Worm (Caenorhabditis elegans) whole organism, midembryonic: Measurements from ENCODE around the gene Y47D3A.20.
A peak's percentile ranks its signal among the peaks of the same experiment; 100 is the strongest.

Experiments used
- T22C8.4 ChIP-seq: fragments of 200-800 bp; sonication (Bioruptor generic); IDR thresholded peaks from 2 replicates; pipeline ENCODE4 v1.3.6; 2022; ENCODE audit warnings: missing genetic modification characterization, missing compliant biosample characterization
- cog-1 ChIP-seq: sonication (generic microtip); optimal IDR thresholded peaks from 2 replicates; lab custom pipeline; 2016; ENCODE audit warnings: missing genetic modification characterization, missing compliant biosample characterization
- flt-1 ChIP-seq: fragments of 200-800 bp; sonication (Bioruptor generic); IDR thresholded peaks from 2 replicates; pipeline ENCODE4 v1.3.6; 2022; ENCODE audit warnings: missing genetic modification characterization, missing compliant biosample characterization
- klf-2 ChIP-seq: fragments of 200-800 bp; sonication (Bioruptor generic); conservative IDR thresholded peaks from 2 replicates; pipeline ENCODE4 v1.3.6; 2022; ENCODE audit warnings: missing genetic modification reagents, missing genetic modification characterization, missing compliant biosample characterization
- med-1 ChIP-seq: sonication (generic microtip); optimal IDR thresholded peaks from 2 replicates; lab custom pipeline; 2017; ENCODE audit warnings: missing genetic modification characterization, mild to moderate bottlenecking, missing compliant biosample characterization, antibody characterized with exemption, missing genetic modification reagents; ENCODE audit not compliant: insufficient read depth
- ref-1 ChIP-seq: fragments of 200-800 bp; sonication (Bioruptor generic); conservative IDR thresholded peaks from 2 replicates; pipeline ENCODE4 v1.3.6; 2022; ENCODE audit warnings: missing genetic modification reagents, missing genetic modification characterization, missing compliant biosample characterization
- tab-1 ChIP-seq: fragments of 200-800 bp; sonication (Bioruptor generic); IDR thresholded peaks from 2 replicates; pipeline ENCODE4 v1.3.6; 2022; ENCODE audit warnings: missing genetic modification characterization, missing compliant biosample characterization
- ztf-23 ChIP-seq: fragments of 200-800 bp; sonication (Bioruptor generic); IDR thresholded peaks from 2 replicates; pipeline ENCODE4 v1.3.6; 2022; ENCODE audit warnings: missing genetic modification reagents, missing genetic modification characterization, missing compliant biosample characterization
- ztf-29 ChIP-seq: fragments of 200-800 bp; sonication (Bioruptor generic); IDR thresholded peaks from 2 replicates; pipeline ENCODE4 v1.3.6; 2022; ENCODE audit warnings: missing genetic modification reagents, missing genetic modification characterization, missing compliant biosample characterization

Gene Y47D3A.20

ce11 chrIII:11274590-11275116 lies at the start of gene Y47D3A.20:
Y47D3A.20 (plus strand) TSS chrIII:11275066.
- TF ChIP-seq med-1 (GFP tag; lab: Kevin White, UChicago) (no peak), klf-2 (GFP tag; lab: Robert Waterston, UW) (no peak), tab-1 (GFP tag; lab: Robert Waterston, UW) (no peak), ztf-23 (GFP tag; lab: Robert Waterston, UW) (no peak), ref-1 (GFP tag; lab: Robert Waterston, UW) (no peak), flt-1 (no peak), cog-1 (no peak), T22C8.4 (GFP tag; lab: Robert Waterston, UW) (no peak), ztf-29 (no peak)

ce11 chrIII:11227025-11227424 lies 47.8 kb upstream of the Y47D3A.20 start, which contains the start of gene tbx-37:
tbx-37 (minus strand) TSS chrIII:11227125.
- TF ChIP-seq ref-1 (GFP tag; lab: Robert Waterston, UW), result no peak
- TF ChIP-seq tab-1 (GFP tag; lab: Robert Waterston, UW), result no peak
- TF ChIP-seq med-1 (GFP tag; lab: Kevin White, UChicago), result no peak
- TF ChIP-seq T22C8.4 (GFP tag; lab: Robert Waterston, UW), result no peak
- no peak for TF ChIP-seq ztf-23 (GFP tag; lab: Robert Waterston, UW)
- no peak for TF ChIP-seq klf-2 (GFP tag; lab: Robert Waterston, UW)
- TF ChIP-seq flt-1, result no peak
- TF ChIP-seq cog-1, result no peak
- TF ChIP-seq ztf-29, result no peak

- TF ChIP-seq T22C8.4 (GFP tag; lab: Robert Waterston, UW) (peak; percentile 62), klf-2 (GFP tag; lab: Robert Waterston, UW) (no peak)
These were observed 44.3 kb upstream of the Y47D3A.20 start for ce11 chrIII:11230581-11230980.

ce11 chrIII:11231408-11231807 lies 43.5 kb upstream of the Y47D3A.20 start:
- TF ChIP-seq T22C8.4 (GFP tag; lab: Robert Waterston, UW) (peak; percentile 76), flt-1 (no peak)

ce11 chrIII:11231969-11232368 lies 42.9 kb upstream of the Y47D3A.20 start, which contains the start of gene elo-8:
elo-8 (minus strand) TSS chrIII:11232069.
- TF ChIP-seq med-1 (GFP tag; lab: Kevin White, UChicago), result no peak
- no peak for TF ChIP-seq tab-1 (GFP tag; lab: Robert Waterston, UW)
- no peak for TF ChIP-seq ref-1 (GFP tag; lab: Robert Waterston, UW)
- TF ChIP-seq klf-2 (GFP tag; lab: Robert Waterston, UW), result no peak
- no peak for TF ChIP-seq flt-1
- no peak for TF ChIP-seq T22C8.4 (GFP tag; lab: Robert Waterston, UW)
- TF ChIP-seq cog-1, result no peak
- no peak for TF ChIP-seq ztf-23 (GFP tag; lab: Robert Waterston, UW)
- no peak for TF ChIP-seq ztf-29

- TF ChIP-seq klf-2 (GFP tag; lab: Robert Waterston, UW) (no peak), ztf-23 (GFP tag; lab: Robert Waterston, UW) (no peak), cog-1 (no peak), med-1 (GFP tag; lab: Kevin White, UChicago) (no peak), flt-1 (no peak), ztf-29 (no peak), tab-1 (GFP tag; lab: Robert Waterston, UW) (no peak), ref-1 (GFP tag; lab: Robert Waterston, UW) (no peak), T22C8.4 (GFP tag; lab: Robert Waterston, UW) (no peak)
These were observed 40.1 kb upstream of the Y47D3A.20 start, which contains the start of gene Y47D3A.34 for ce11 chrIII:11234742-11235141. Y47D3A.34 (minus strand) TSS chrIII:11234861.

ce11 chrIII:11236788-11237187 lies 38.1 kb upstream of the Y47D3A.20 start, which contains the start of the genes Y47D3A.14 and aakb-2:
Y47D3A.14 (minus strand) TSS chrIII:11236868.
aakb-2 (plus strand) TSS chrIII:11237143.
- TF ChIP-seq T22C8.4 (GFP tag; lab: Robert Waterston, UW), result no peak
- TF ChIP-seq ztf-23 (GFP tag; lab: Robert Waterston, UW), result peak; percentile 74
- TF ChIP-seq ref-1 (GFP tag; lab: Robert Waterston, UW), result no peak
- TF ChIP-seq klf-2 (GFP tag; lab: Robert Waterston, UW), result no peak
- no peak for TF ChIP-seq cog-1
- TF ChIP-seq flt-1, result peak; percentile 59; the same call in 1 of the 2 replicates
- no peak for TF ChIP-seq tab-1 (GFP tag; lab: Robert Waterston, UW)
- peak; percentile 58 for TF ChIP-seq med-1 (GFP tag; lab: Kevin White, UChicago)
- TF ChIP-seq ztf-29, result no peak

- TF ChIP-seq klf-2 (GFP tag; lab: Robert Waterston, UW), result no peak
- TF ChIP-seq med-1 (GFP tag; lab: Kevin White, UChicago), result no peak
- no peak for TF ChIP-seq T22C8.4 (GFP tag; lab: Robert Waterston, UW)
- no peak for TF ChIP-seq ztf-23 (GFP tag; lab: Robert Waterston, UW)
- TF ChIP-seq ztf-29, result no peak
- no peak for TF ChIP-seq ref-1 (GFP tag; lab: Robert Waterston, UW)
- TF ChIP-seq tab-1 (GFP tag; lab: Robert Waterston, UW), result no peak
- TF ChIP-seq cog-1, result no peak
- TF ChIP-seq flt-1, result no peak
These were observed 37.1 kb upstream of the Y47D3A.20 start for ce11 chrIII:11237741-11238140.

- TF ChIP-seq tab-1 (GFP tag; lab: Robert Waterston, UW), result no peak
- no peak for TF ChIP-seq ztf-23 (GFP tag; lab: Robert Waterston, UW)
- no peak for TF ChIP-seq T22C8.4 (GFP tag; lab: Robert Waterston, UW)
- no peak for TF ChIP-seq flt-1
- TF ChIP-seq ztf-29, result no peak
- no peak for TF ChIP-seq cog-1
- TF ChIP-seq ref-1 (GFP tag; lab: Robert Waterston, UW), result no peak
- no peak for TF ChIP-seq med-1 (GFP tag; lab: Kevin White, UChicago)
- TF ChIP-seq klf-2 (GFP tag; lab: Robert Waterston, UW), result no peak
These were observed 36.6 kb upstream of the Y47D3A.20 start for ce11 chrIII:11238309-11238708.

ce11 chrIII:11238790-11239189 lies 36.1 kb upstream of the Y47D3A.20 start:
- TF ChIP-seq ztf-29 (no peak), klf-2 (GFP tag; lab: Robert Waterston, UW) (no peak), med-1 (GFP tag; lab: Kevin White, UChicago) (no peak), ref-1 (GFP tag; lab: Robert Waterston, UW) (no peak), ztf-23 (GFP tag; lab: Robert Waterston, UW) (no peak), T22C8.4 (GFP tag; lab: Robert Waterston, UW) (no peak), flt-1 (no peak), cog-1 (no peak), tab-1 (GFP tag; lab: Robert Waterston, UW) (no peak)
